Fruit fly (Drosophila melanogaster) whole organism, embryonic: Measurements from ENCODE around the gene Ir7g.

Experiments used
- Ada2b ChIP-seq: fragments of 200-800 bp; sonication (Bioruptor generic); IDR thresholded peaks from 2 replicates; pipeline ENCODE4 v1.3.6; 2022; ENCODE audit warnings: missing biosample characterization, missing genetic modification characterization
- Antp ChIP-seq: fragments of 200-800 bp; sonication (Bioruptor generic); optimal IDR thresholded peaks from 3 replicates; lab custom pipeline; 2016; ENCODE audit warnings: missing biosample characterization, missing genetic modification characterization
- Asciz ChIP-seq: fragments of 200-800 bp; sonication (Bioruptor generic); optimal IDR thresholded peaks from 2 replicates; lab custom pipeline; 2017; ENCODE audit warnings: missing biosample characterization, mild to moderate bottlenecking, missing genetic modification characterization, missing genetic modification reagents
- B-H2 ChIP-seq: fragments of 200-800 bp; sonication (Bioruptor generic); optimal IDR thresholded peaks from 2 replicates; lab custom pipeline; 2018; ENCODE audit warnings: missing biosample characterization, mild to moderate bottlenecking, missing genetic modification characterization
- Bgb ChIP-seq: fragments of 200-800 bp; sonication (Bioruptor generic); IDR thresholded peaks from 2 replicates; pipeline ENCODE4 v1.3.6; 2022; ENCODE audit warnings: missing biosample characterization, missing genetic modification characterization; ENCODE audit not compliant: partially characterized antibody
- CG11560 ChIP-seq: fragments of 200-800 bp; sonication (Bioruptor generic); IDR thresholded peaks from 3 replicates; pipeline ENCODE4 v1.3.6; 2022; ENCODE audit warnings: missing biosample characterization, missing genetic modification characterization
- CG12299 ChIP-seq: fragments of 200-800 bp; sonication (Bioruptor generic); optimal IDR thresholded peaks from 2 replicates; lab custom pipeline; 2018; ENCODE audit warnings: missing biosample characterization, mild to moderate bottlenecking, missing genetic modification characterization
- CG1233 ChIP-seq: fragments of 200-800 bp; sonication (Bioruptor generic); optimal IDR thresholded peaks from 4 replicates; lab custom pipeline; 2018; ENCODE audit warnings: missing biosample characterization, mild to moderate bottlenecking, missing genetic modification characterization
- CG13287 ChIP-seq: fragments of 200-800 bp; sonication (Bioruptor generic); IDR thresholded peaks from 2 replicates; pipeline ENCODE4 v1.3.6; 2022; ENCODE audit warnings: missing biosample characterization, missing genetic modification characterization; ENCODE audit not compliant: partially characterized antibody
- CG14014 ChIP-seq: fragments of 200-800 bp; sonication (Bioruptor generic); IDR thresholded peaks from 2 replicates; pipeline ENCODE4 v1.3.6; 2022; ENCODE audit warnings: missing biosample characterization, missing genetic modification characterization
- CG14860 ChIP-seq: fragments of 200-800 bp; sonication (Bioruptor generic); IDR thresholded peaks from 3 replicates; pipeline ENCODE4 v1.3.6; 2022; ENCODE audit warnings: missing biosample characterization, missing genetic modification characterization; ENCODE audit not compliant: partially characterized antibody
- CG15011 ChIP-seq: fragments of 200-800 bp; sonication (Bioruptor generic); optimal IDR thresholded peaks from 3 replicates; lab custom pipeline; 2018; ENCODE audit warnings: missing biosample characterization, mild to moderate bottlenecking, missing genetic modification characterization
- CG1529 ChIP-seq: fragments of 200-800 bp; sonication (Bioruptor generic); optimal IDR thresholded peaks from 3 replicates; lab custom pipeline; 2018; ENCODE audit warnings: missing biosample characterization, missing genetic modification characterization
- CG17802 ChIP-seq: fragments of 200-800 bp; sonication (Bioruptor generic); optimal IDR thresholded peaks from 2 replicates; lab custom pipeline; 2018; ENCODE audit warnings: missing biosample characterization, mild to moderate bottlenecking, missing genetic modification characterization, moderate library complexity
- CG18262 ChIP-seq: fragments of 200-800 bp; optimal IDR thresholded peaks from 3 replicates; lab custom pipeline; 2019; ENCODE audit warnings: missing biosample characterization, mild to moderate bottlenecking, missing genetic modification characterization, moderate library complexity
- CG1832 ChIP-seq: fragments of 200-800 bp; sonication (Bioruptor generic); optimal IDR thresholded peaks from 2 replicates; lab custom pipeline; 2017; ENCODE audit warnings: missing biosample characterization, mild to moderate bottlenecking, missing genetic modification characterization, inconsistent platforms
- CG18764 ChIP-seq: fragments of 200-800 bp; sonication (Bioruptor generic); optimal IDR thresholded peaks from 3 replicates; lab custom pipeline; 2016; ENCODE audit warnings: missing biosample characterization, missing genetic modification characterization
- CG3065 ChIP-seq: fragments of 200-800 bp; sonication (Bioruptor generic); optimal IDR thresholded peaks from 2 replicates; lab custom pipeline; 2016; ENCODE audit warnings: missing biosample characterization, missing genetic modification characterization
- CG4282 ChIP-seq: fragments of 200-800 bp; sonication (Bioruptor generic); optimal IDR thresholded peaks from 2 replicates; lab custom pipeline; 2016; ENCODE audit warnings: missing biosample characterization, missing genetic modification characterization
- CG6175 ChIP-seq: fragments of 200-800 bp; sonication (Bioruptor generic); IDR thresholded peaks from 3 replicates; pipeline ENCODE4 v1.3.6; 2022; ENCODE audit warnings: missing biosample characterization, missing genetic modification characterization
- CG6791 ChIP-seq: fragments of 200-800 bp; sonication (Bioruptor generic); IDR thresholded peaks from 3 replicates; pipeline ENCODE4 v1.3.6; 2022; ENCODE audit warnings: missing biosample characterization, missing genetic modification characterization; ENCODE audit not compliant: partially characterized antibody
- CG6854 ChIP-seq: fragments of 200-800 bp; sonication (Bioruptor generic); optimal IDR thresholded peaks from 3 replicates; lab custom pipeline; 2017; ENCODE audit warnings: missing biosample characterization, mild to moderate bottlenecking, missing genetic modification characterization
- CG7745 ChIP-seq: fragments of 200-800 bp; sonication (Bioruptor generic); optimal IDR thresholded peaks from 2 replicates; lab custom pipeline; 2018; ENCODE audit warnings: missing biosample characterization, mild to moderate bottlenecking, missing genetic modification characterization, moderate library complexity
- CG8944 ChIP-seq: fragments of 200-800 bp; sonication (Bioruptor generic); optimal IDR thresholded peaks from 3 replicates; lab custom pipeline; 2016; ENCODE audit warnings: missing biosample characterization, missing genetic modification characterization
- CG9215 ChIP-seq: fragments of 200-800 bp; sonication (Bioruptor generic); IDR thresholded peaks from 2 replicates; pipeline ENCODE4 v1.3.6; 2022; ENCODE audit warnings: missing biosample characterization, missing genetic modification characterization
- CG9437 ChIP-seq: fragments of 200-800 bp; sonication (Bioruptor generic); optimal IDR thresholded peaks from 2 replicates; lab custom pipeline; 2018; ENCODE audit warnings: missing biosample characterization, mild to moderate bottlenecking, missing genetic modification characterization
- Doc2 ChIP-seq: fragments of 200-800 bp; sonication (Bioruptor generic); IDR thresholded peaks from 2 replicates; pipeline ENCODE4 v1.3.6; 2022; ENCODE audit warnings: missing biosample characterization, missing genetic modification characterization
- HLH4C ChIP-seq: fragments of 200-800 bp; sonication (Bioruptor generic); IDR thresholded peaks from 3 replicates; pipeline ENCODE4 v1.3.6; 2022; ENCODE audit warnings: missing biosample characterization, missing genetic modification characterization; ENCODE audit not compliant: partially characterized antibody
- Lpt ChIP-seq: fragments of >200 bp; optimal IDR thresholded peaks from 2 replicates; lab custom pipeline; 2018; ENCODE audit warnings: missing biosample characterization, missing genetic modification characterization
- MTF-1 ChIP-seq: fragments of 200-800 bp; sonication (Bioruptor generic); optimal IDR thresholded peaks from 2 replicates; lab custom pipeline; 2018; ENCODE audit warnings: missing biosample characterization, mild to moderate bottlenecking, missing genetic modification characterization, borderline replicate concordance
- Optix ChIP-seq: fragments of 200-800 bp; sonication (Bioruptor generic); IDR thresholded peaks from 3 replicates; pipeline ENCODE4 v1.3.6; 2022; ENCODE audit warnings: missing biosample characterization, missing genetic modification characterization
- Usf ChIP-seq: fragments of 200-800 bp; sonication (Bioruptor generic); optimal IDR thresholded peaks from 2 replicates; lab custom pipeline; 2017; ENCODE audit warnings: missing genotype, missing biosample characterization, missing genetic modification characterization
- bbx ChIP-seq: fragments of 200-800 bp; sonication (Bioruptor generic); IDR thresholded peaks from 2 replicates; pipeline ENCODE4 v1.3.6; 2022; ENCODE audit warnings: missing biosample characterization, missing genetic modification characterization; ENCODE audit not compliant: partially characterized antibody
- bcd ChIP-seq: fragments of 200-800 bp; sonication (Bioruptor generic); optimal IDR thresholded peaks from 2 replicates; lab custom pipeline; 2017; ENCODE audit warnings: missing biosample characterization, mild to moderate bottlenecking, missing genetic modification characterization
- crol ChIP-seq: fragments of 200-800 bp; sonication (Bioruptor generic); IDR thresholded peaks from 2 replicates; pipeline ENCODE4 v1.3.6; 2022; ENCODE audit warnings: missing biosample characterization, missing genetic modification characterization
- dan ChIP-seq: fragments of 200-800 bp; sonication (Bioruptor generic); IDR thresholded peaks from 2 replicates; pipeline ENCODE4 v1.3.6; 2022; ENCODE audit warnings: missing biosample characterization, missing genetic modification characterization
- eyg ChIP-seq: fragments of 200-800 bp; sonication (Bioruptor generic); optimal IDR thresholded peaks from 3 replicates; lab custom pipeline; 2016; ENCODE audit warnings: missing biosample characterization, missing genetic modification characterization
- fd3F ChIP-seq: fragments of 200-800 bp; sonication (Bioruptor generic); optimal IDR thresholded peaks from 2 replicates; lab custom pipeline; 2018; ENCODE audit warnings: missing biosample characterization, mild to moderate bottlenecking, missing genetic modification characterization, moderate library complexity
- gcm ChIP-seq: fragments of 200-800 bp; sonication (Bioruptor generic); optimal IDR thresholded peaks from 2 replicates; lab custom pipeline; 2019; ENCODE audit warnings: missing biosample characterization, mild to moderate bottlenecking, missing genetic modification characterization, moderate library complexity
- gcm2 ChIP-seq: fragments of 200-800 bp; sonication (Bioruptor generic); optimal IDR thresholded peaks from 2 replicates; lab custom pipeline; 2016; ENCODE audit warnings: missing biosample characterization, missing genetic modification characterization
- hkb ChIP-seq, 2 experiments: fragments of 200-800 bp in 1 of 2; fragments of >200 bp in 1 of 2; sonication (Bioruptor generic) in 1 of 2; IDR thresholded peaks in 1 of 2; optimal IDR thresholded peaks in 1 of 2; 2 replicates each; pipeline versions ENCODE4 v1.3.6 to Lab custom; 2017 to 2022; ENCODE audit warnings: missing biosample characterization in 1 of 2, missing genetic modification characterization in 1 of 2
- hth ChIP-seq: fragments of >200 bp; optimal IDR thresholded peaks from 2 replicates; lab custom pipeline; 2017; ENCODE audit warnings: inconsistent platforms
- lola ChIP-seq, 3 experiments: fragments of >200 bp in 2 of 3; fragments of 200-800 bp in 1 of 3; sonication (Bioruptor generic) in 1 of 3; optimal IDR thresholded peaks; 2 replicates each; lab custom pipeline; 2017 to 2019; ENCODE audit warnings: missing biosample characterization in 3 of 3, missing genetic modification characterization in 3 of 3, mild to moderate bottlenecking in 1 of 3, moderate library complexity in 1 of 3
- pzg ChIP-seq: fragments of 200-800 bp; sonication (Bioruptor generic); optimal IDR thresholded peaks from 3 replicates; lab custom pipeline; 2018; ENCODE audit warnings: missing biosample characterization, mild to moderate bottlenecking, missing genetic modification characterization, moderate library complexity
- tna ChIP-seq: fragments of 200-800 bp; sonication (Bioruptor generic); IDR thresholded peaks from 2 replicates; pipeline ENCODE4 v1.3.6; 2022; ENCODE audit warnings: missing biosample characterization, missing genetic modification characterization; ENCODE audit not compliant: partially characterized antibody
- wdn ChIP-seq: fragments of 200-800 bp; sonication (Bioruptor generic); IDR thresholded peaks from 2 replicates; pipeline ENCODE4 v1.3.6; 2022; ENCODE audit warnings: missing biosample characterization, missing genetic modification characterization
- wor ChIP-seq: fragments of 200-800 bp; sonication (Bioruptor generic); IDR thresholded peaks from 2 replicates; pipeline ENCODE4 v1.3.6; 2022; ENCODE audit warnings: missing biosample characterization, missing genetic modification characterization
- zen2 ChIP-seq: fragments of 200-800 bp; sonication (Bioruptor generic); IDR thresholded peaks from 3 replicates; pipeline ENCODE4 v1.3.6; 2022; ENCODE audit warnings: missing biosample characterization, missing genetic modification characterization; ENCODE audit not compliant: partially characterized antibody

The Ir7g gene

dm6 chrX:7920081-7920688 is 35.7 kb downstream of the Ir7g start, which contains the start of the genes hdm and Ykt6 (continued):
- TF ChIP-seq CG1233 (GFP tag; lab: Kevin White, UChicago) (peak; percentile 56), tna (peak; percentile 91), gcm2 (GFP tag; lab: Kevin White, UChicago) (no peak), CG9437 (GFP tag; lab: Kevin White, UChicago) (peak; percentile 39), Optix (GFP tag; lab: Robert Waterston, UW) (peak; percentile 85; the same call in 2 of the 3 replicates), hth (lab: Kevin White, UChicago) (no peak), CG8944 (peak; percentile 71), CG6854 (GFP tag; lab: Kevin White, UChicago) (no peak), CG1529 (peak; percentile 51), CG13287 (GFP tag; lab: Robert Waterston, UW) (peak; percentile 98), bbx (GFP tag; lab: Robert Waterston, UW) (peak; percentile 91), CG18262 (peak; percentile 69), zen2 (GFP tag; lab: Robert Waterston, UW) (peak; percentile 87; the same call in 2 of the 3 replicates), Lpt (GFP tag; lab: Kevin White, UChicago) (no peak), Asciz (no peak), crol (GFP tag; lab: Robert Waterston, UW) (peak; percentile 57; the same call in 1 of the 2 replicates), wdn (GFP tag; lab: Robert Waterston, UW) (peak; percentile 81), Usf (GFP tag; lab: Kevin White, UChicago) (peak; percentile 27), CG4282 (GFP tag; lab: Kevin White, UChicago) (peak; percentile 70), Bgb (GFP tag; lab: Robert Waterston, UW) (peak; percentile 95), bcd (GFP tag; lab: Kevin White, UChicago) (no peak), wor (GFP tag; lab: Robert Waterston, UW) (peak; percentile 62), CG6175 (GFP tag; lab: Robert Waterston, UW) (peak; percentile 73; the same call in 1 of the 3 replicates), CG14014 (GFP tag; lab: Robert Waterston, UW) (peak; percentile 81), eyg (GFP tag; lab: Kevin White, UChicago) (peak; percentile 61), Ada2b (peak; percentile 69), CG3065 (peak; percentile 38), CG1832 (GFP tag; lab: Kevin White, UChicago) (no peak), Doc2 (GFP tag; lab: Robert Waterston, UW) (no peak), CG14860 (GFP tag; lab: Robert Waterston, UW) (peak; percentile 93), CG18764 (peak; percentile 70), lola (GFP tag; optimal IDR thresholded peaks at IDR 0.05; lab: Kevin White, UChicago) (peak in 1 of 3 experiments; percentile 72), Antp (GFP tag; lab: Kevin White, UChicago) (peak; percentile 88), gcm (GFP tag; lab: Kevin White, UChicago) (peak; percentile 48), pzg (GFP tag; lab: Kevin White, UChicago) (peak; percentile 82), MTF-1 (GFP tag; lab: Kevin White, UChicago) (no peak), CG15011 (no peak), CG6791 (peak; percentile 91), CG9215 (GFP tag; lab: Robert Waterston, UW) (peak; percentile 74), CG17802 (peak; percentile 17), dan (GFP tag; lab: Robert Waterston, UW) (no peak), HLH4C (peak; percentile 95), hkb (optimal IDR thresholded peaks at IDR 0.05; lab: Kevin White, UChicago) (no peak), hkb (GFP tag; IDR thresholded peaks at IDR 0.05; lab: Robert Waterston, UW) (peak; percentile 87), fd3F (GFP tag; lab: Kevin White, UChicago) (peak; percentile 51), B-H2 (GFP tag; lab: Kevin White, UChicago) (peak; percentile 83), CG11560 (peak; percentile 65; the same call in 2 of the 3 replicates), CG7745 (tag; lab: Kevin White, UChicago) (no peak), CG12299 (tag; lab: Kevin White, UChicago) (peak; percentile 59)
